Worm (Caenorhabditis elegans) whole organism, L4/young adult: Measurements from ENCODE around the gene gon-14.
A peak's percentile ranks its signal among the peaks of the same experiment; 100 is the strongest.

Source experiments
- W03F9.2 ChIP-seq: fragments of 150-350 bp; optimal IDR thresholded peaks from 2 replicates; lab custom pipeline; 2014; ENCODE audit warnings: missing biosample characterization, missing genetic modification characterization
- dao-5 ChIP-seq: sonication (generic microtip); optimal IDR thresholded peaks from 2 replicates; lab custom pipeline; 2016; ENCODE audit warnings: missing genotype, missing genetic modification characterization, moderate library complexity, missing compliant biosample characterization
- him-1 ChIP-seq: sonication (generic microtip); optimal IDR thresholded peaks from 2 replicates; lab custom pipeline; 2016; ENCODE audit warnings: missing genotype, missing genetic modification reagents, missing genetic modification characterization, missing compliant biosample characterization

ce11 chrV:6656451-6657115, 45.6 kb upstream of the gon-14 start, which contains the start of gene snb-1:
- TF ChIP-seq him-1 (tag; lab: Kevin White, UChicago), result no peak
- peak; percentile 75 for TF ChIP-seq W03F9.2 (tag; lab: Kevin White, UChicago)
- TF ChIP-seq dao-5 (tag; lab: Kevin White, UChicago), result no peak
